Fruit fly (Drosophila melanogaster) Kc167 (cell line): ENCODE measurements around the gene MFS3.

ENCODE experiments used
- insv ChIP-seq: fragments of >200 bp; optimal IDR thresholded peaks from 3 replicates; lab custom pipeline; 2018; ENCODE audit warnings: missing external identifiers
- psq ChIP-seq: fragments of >200 bp; optimal IDR thresholded peaks from 2 replicates; lab custom pipeline; 2017; ENCODE audit warnings: missing external identifiers

dm6 chr2L:1136993-1137392 lies 6.0 kb upstream of the MFS3 start:
- TF ChIP-seq psq (no peak), insv (no peak)
